Comparison of ENCODE assay signal across 1 fruit fly cellular context in the genomic region with DNA sequence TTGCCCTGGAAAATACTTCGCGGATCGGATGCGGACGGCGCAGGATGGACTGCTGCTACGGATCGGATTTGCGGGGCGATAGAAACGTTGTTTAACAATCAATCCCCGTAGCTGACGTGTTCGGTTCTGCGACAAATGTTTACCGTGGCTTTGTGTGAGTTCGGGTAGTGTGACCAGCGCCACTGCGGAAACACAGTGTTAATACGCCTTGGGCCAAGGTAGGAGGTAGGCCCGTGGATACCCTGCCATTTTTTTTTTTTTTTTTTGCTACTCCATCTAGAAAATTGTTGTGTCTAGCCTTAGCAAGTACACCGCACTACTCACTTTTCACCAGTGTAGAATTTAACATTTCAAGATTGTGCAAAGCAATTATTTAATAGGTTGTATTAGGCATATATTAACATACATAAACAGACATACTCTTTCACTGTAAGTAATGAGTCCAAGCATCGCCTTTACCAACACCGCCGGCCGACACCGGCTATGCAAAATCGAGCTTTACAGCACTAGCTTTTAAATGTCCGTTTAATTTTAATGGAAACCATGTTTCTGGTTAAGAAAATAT.
TF ChIP-seq lines count a peak whose summit lies in the region.

A gene (minus strand): TSS at position 171 of the 565 bp plus-strand sequence.

TF ChIP-seq in whole organism, embryonic, 481 proteins besides CTCF, POLR2A, EP300 and RAD21 (continued from another document and continues in another):
- peak; percentile 11 for TF ChIP-seq nerfin-1 (tag; optimal IDR thresholded peaks at IDR 0.05; lab: Kevin White, UChicago)
- TF ChIP-seq CG15479 (GFP tag; optimal IDR thresholded peaks at IDR 0.05; lab: Kevin White, UChicago), result no peak
- TF ChIP-seq gt (GFP tag; IDR thresholded peaks at IDR 0.05; lab: Robert Waterston, UW), result no peak
- peak; percentile 88 for TF ChIP-seq Dbx (GFP tag; IDR thresholded peaks at IDR 0.05; lab: Robert Waterston, UW)
- 0 out of 2 replicates have a peak, but pooled peaks have one; percentile 26 for TF ChIP-seq cas (GFP tag; IDR thresholded peaks at IDR 0.05; lab: Robert Waterston, UW)
- no peak for TF ChIP-seq ato (GFP tag; IDR thresholded peaks at IDR 0.05; lab: Robert Waterston, UW; ENCODE audit: partially characterized antibody)
- TF ChIP-seq lola (GFP tag; optimal IDR thresholded peaks at IDR 0.05; lab: Kevin White, UChicago), result peak in 1 of 3 experiments; percentile 38
- TF ChIP-seq Doc3 (GFP tag; IDR thresholded peaks at IDR 0.05; lab: Robert Waterston, UW; ENCODE audit: partially characterized antibody), result no peak
- peak; percentile 20; the same call in 1 of the 2 replicates for TF ChIP-seq crol (GFP tag; IDR thresholded peaks at IDR 0.05; lab: Robert Waterston, UW)
- TF ChIP-seq tgo (GFP tag; IDR thresholded peaks at IDR 0.05; lab: Robert Waterston, UW), result peak; percentile 82
- no peak for TF ChIP-seq CG12299 (tag; optimal IDR thresholded peaks at IDR 0.05; lab: Kevin White, UChicago)
- TF ChIP-seq lbe (GFP tag; optimal IDR thresholded peaks at IDR 0.05; lab: Kevin White, UChicago), result peak; percentile 82
- TF ChIP-seq vfl (GFP tag; optimal IDR thresholded peaks at IDR 0.05; lab: Kevin White, UChicago), result peak; percentile 78
- TF ChIP-seq Dip3 (GFP tag; optimal IDR thresholded peaks at IDR 0.05; lab: Kevin White, UChicago), result peak; percentile 94
- peak; percentile 75 for TF ChIP-seq rib (GFP tag; IDR thresholded peaks at IDR 0.05; lab: Robert Waterston, UW)
- no peak for TF ChIP-seq CG14860 (GFP tag; IDR thresholded peaks at IDR 0.05; lab: Robert Waterston, UW; ENCODE audit: partially characterized antibody)
- TF ChIP-seq Poxn (GFP tag; IDR thresholded peaks at IDR 0.05; lab: Robert Waterston, UW), result no peak
- no peak for TF ChIP-seq CG2199 (GFP tag; IDR thresholded peaks at IDR 0.05; lab: Robert Waterston, UW)
- TF ChIP-seq Vsx1 (GFP tag; optimal IDR thresholded peaks at IDR 0.05; lab: Kevin White, UChicago), result no peak
- TF ChIP-seq Hand (GFP tag; optimal IDR thresholded peaks at IDR 0.05; lab: Kevin White, UChicago), result peak; percentile 13
- peak; percentile 90 for TF ChIP-seq sisA (GFP tag; IDR thresholded peaks at IDR 0.05; lab: Robert Waterston, UW)
- TF ChIP-seq lov (optimal IDR thresholded peaks at IDR 0.05; lab: Kevin White, UChicago), result no peak
- 0 out of 3 replicates have a peak, but pooled peaks have one; percentile 46 for TF ChIP-seq lov (GFP tag; IDR thresholded peaks at IDR 0.05; lab: Robert Waterston, UW)
- TF ChIP-seq inv (GFP tag; IDR thresholded peaks at IDR 0.05; lab: Robert Waterston, UW; ENCODE audit: partially characterized antibody), result no peak
- peak; percentile 93 for TF ChIP-seq CG10267 (tag; optimal IDR thresholded peaks at IDR 0.05; lab: Kevin White, UChicago)
- TF ChIP-seq gsb (GFP tag; IDR thresholded peaks at IDR 0.05; lab: Robert Waterston, UW), result peak; percentile 61
- TF ChIP-seq chinmo (GFP tag; IDR thresholded peaks at IDR 0.05; lab: Robert Waterston, UW; ENCODE audit: partially characterized antibody), result no peak
- TF ChIP-seq Dref (GFP tag; IDR thresholded peaks at IDR 0.05; lab: Robert Waterston, UW), result 0 out of 2 replicates have a peak, but pooled peaks have one; percentile 26
- TF ChIP-seq CG5953 (GFP tag; IDR thresholded peaks at IDR 0.05; lab: Robert Waterston, UW), result peak; percentile 60; the same call in 1 of the 2 replicates
- TF ChIP-seq CG31388 (GFP tag; optimal IDR thresholded peaks at IDR 0.05; lab: Kevin White, UChicago), result peak; percentile 77
- TF ChIP-seq pum (GFP tag; optimal IDR thresholded peaks at IDR 0.05; lab: Kevin White, UChicago), result peak; percentile 89
- TF ChIP-seq CG12155 (GFP tag; optimal IDR thresholded peaks at IDR 0.05; lab: Kevin White, UChicago), result peak; percentile 90
- peak; percentile 75 for TF ChIP-seq CG11695 (GFP tag; IDR thresholded peaks at IDR 0.05; lab: Robert Waterston, UW)
- TF ChIP-seq tll (GFP tag; optimal IDR thresholded peaks at IDR 0.05; lab: Kevin White, UChicago), result peak in 1 of 2 experiments; percentile 69
- peak; percentile 77 for TF ChIP-seq Oli (tag; optimal IDR thresholded peaks at IDR 0.05; lab: Kevin White, UChicago)
- peak; percentile 62 for TF ChIP-seq CG14667 (GFP tag; IDR thresholded peaks at IDR 0.05; lab: Robert Waterston, UW)
- peak; percentile 79 for TF ChIP-seq NfI (GFP tag; optimal IDR thresholded peaks at IDR 0.05; lab: Kevin White, UChicago)
- TF ChIP-seq CG7786 (GFP tag; optimal IDR thresholded peaks at IDR 0.05; lab: Kevin White, UChicago), result peak; percentile 93
- TF ChIP-seq maf-S (GFP tag; optimal IDR thresholded peaks at IDR 0.05; lab: Kevin White, UChicago), result peak; percentile 88
- peak; percentile 51; the same call in 1 of the 2 replicates for TF ChIP-seq CG43689 (GFP tag; IDR thresholded peaks at IDR 0.05; lab: Robert Waterston, UW)
- peak; percentile 86 for TF ChIP-seq Abd-B (GFP tag; optimal IDR thresholded peaks at IDR 0.05; lab: Kevin White, UChicago)
- peak; percentile 73 for TF ChIP-seq cato (GFP tag; optimal IDR thresholded peaks at IDR 0.05; lab: Kevin White, UChicago; ENCODE audit: borderline replicate concordance)
- peak; percentile 40; the same call in 1 of the 3 replicates for TF ChIP-seq knrl (GFP tag; IDR thresholded peaks at IDR 0.05; lab: Robert Waterston, UW; ENCODE audit: partially characterized antibody)
- TF ChIP-seq CG11247 (GFP tag; IDR thresholded peaks at IDR 0.05; lab: Robert Waterston, UW), result peak; percentile 79
- no peak for TF ChIP-seq hth (optimal IDR thresholded peaks at IDR 0.05; lab: Kevin White, UChicago)
- peak; percentile 74 for TF ChIP-seq E2f1 (GFP tag; IDR thresholded peaks at IDR 0.05; lab: Robert Waterston, UW)
- TF ChIP-seq pnt (GFP tag; optimal IDR thresholded peaks at IDR 0.05; lab: Kevin White, UChicago), result peak; percentile 86
- TF ChIP-seq Bteb2 (GFP tag; optimal IDR thresholded peaks at IDR 0.05; lab: Kevin White, UChicago), result peak; percentile 92
- peak; percentile 80 for TF ChIP-seq Mad (GFP tag; optimal IDR thresholded peaks at IDR 0.05; lab: Kevin White, UChicago)
- peak; percentile 74 for TF ChIP-seq HHEX (GFP tag; optimal IDR thresholded peaks at IDR 0.05; lab: Kevin White, UChicago)
- peak; percentile 43 for TF ChIP-seq CG6254 (GFP tag; optimal IDR thresholded peaks at IDR 0.05; lab: Kevin White, UChicago)
- peak; percentile 61 for TF ChIP-seq gsb-n (tag; optimal IDR thresholded peaks at IDR 0.05; lab: Kevin White, UChicago)
- peak; percentile 32; the same call in 1 of the 4 replicates for TF ChIP-seq Dll (GFP tag; IDR thresholded peaks at IDR 0.05; lab: Robert Waterston, UW; ENCODE audit: partially characterized antibody)
- peak; percentile 67 for TF ChIP-seq jigr1 (GFP tag; IDR thresholded peaks at IDR 0.05; lab: Robert Waterston, UW)
- peak; percentile 77 for TF ChIP-seq CG9797 (GFP tag; optimal IDR thresholded peaks at IDR 0.05; lab: Kevin White, UChicago)
- TF ChIP-seq dan (GFP tag; IDR thresholded peaks at IDR 0.05; lab: Robert Waterston, UW), result no peak
- peak; percentile 56 for TF ChIP-seq Fer2 (tag; optimal IDR thresholded peaks at IDR 0.05; lab: Kevin White, UChicago)
- peak; percentile 72 for TF ChIP-seq CG12236 (GFP tag; optimal IDR thresholded peaks at IDR 0.05; lab: Kevin White, UChicago)
- TF ChIP-seq CG7987 (GFP tag; optimal IDR thresholded peaks at IDR 0.05; lab: Kevin White, UChicago), result peak; percentile 23
- peak; percentile 78 for TF ChIP-seq Fer1 (GFP tag; optimal IDR thresholded peaks at IDR 0.05; lab: Kevin White, UChicago)
- TF ChIP-seq CG6791 (GFP tag; IDR thresholded peaks at IDR 0.05; lab: Robert Waterston, UW; ENCODE audit: partially characterized antibody), result no peak
- TF ChIP-seq CG4328 (GFP tag; optimal IDR thresholded peaks at IDR 0.05; lab: Kevin White, UChicago), result peak; percentile 43
- TF ChIP-seq H2.0 (GFP tag; IDR thresholded peaks at IDR 0.05; lab: Robert Waterston, UW), result peak; percentile 72
- peak; percentile 87 for TF ChIP-seq chn (GFP tag; optimal IDR thresholded peaks at IDR 0.05; lab: Kevin White, UChicago)
- TF ChIP-seq sima (GFP tag; optimal IDR thresholded peaks at IDR 0.05; lab: Kevin White, UChicago), result no peak
- TF ChIP-seq danr (GFP tag; IDR thresholded peaks at IDR 0.05; lab: Robert Waterston, UW), result peak; percentile 78
- peak; percentile 32 for TF ChIP-seq CG6654 (GFP tag; optimal IDR thresholded peaks at IDR 0.05; lab: Kevin White, UChicago)
- no peak for TF ChIP-seq CG42726 (GFP tag; IDR thresholded peaks at IDR 0.05; lab: Robert Waterston, UW; ENCODE audit: partially characterized antibody)
- peak; percentile 74 for TF ChIP-seq ssp (GFP tag; IDR thresholded peaks at IDR 0.05; lab: Robert Waterston, UW)
- TF ChIP-seq CG1529 (GFP tag; optimal IDR thresholded peaks at IDR 0.05; lab: Kevin White, UChicago), result no peak
- no peak for TF ChIP-seq CG7963 (GFP tag; IDR thresholded peaks at IDR 0.05; lab: Robert Waterston, UW; ENCODE audit: partially characterized antibody)
- peak; percentile 91 for TF ChIP-seq Antp (GFP tag; optimal IDR thresholded peaks at IDR 0.05; lab: Kevin White, UChicago)
- no peak for TF ChIP-seq HLH4C (GFP tag; IDR thresholded peaks at IDR 0.05; lab: Robert Waterston, UW; ENCODE audit: partially characterized antibody)
- peak; percentile 92 for TF ChIP-seq CG13624 (GFP tag; optimal IDR thresholded peaks at IDR 0.05; lab: Kevin White, UChicago)
- no peak for TF ChIP-seq pros (GFP tag; optimal IDR thresholded peaks at IDR 0.05; lab: Kevin White, UChicago)
- peak; percentile 46 for TF ChIP-seq CG4854 (GFP tag; optimal IDR thresholded peaks at IDR 0.05; lab: Kevin White, UChicago)
- peak; percentile 83 for TF ChIP-seq Bdp1 (GFP tag; optimal IDR thresholded peaks at IDR 0.05; lab: Kevin White, UChicago)
- peak; percentile 84 for TF ChIP-seq CoRest (tag; optimal IDR thresholded peaks at IDR 0.05; lab: Kevin White, UChicago)
- TF ChIP-seq row (GFP tag; IDR thresholded peaks at IDR 0.05; lab: Robert Waterston, UW), result peak; percentile 99
- TF ChIP-seq CG11085 (GFP tag; IDR thresholded peaks at IDR 0.05; lab: Robert Waterston, UW), result peak; percentile 71
- TF ChIP-seq CG31441 (GFP tag; IDR thresholded peaks at IDR 0.05; lab: Robert Waterston, UW), result no peak; the same call in 1 of the 2 replicates
- peak; percentile 91 for TF ChIP-seq slbo (GFP tag; IDR thresholded peaks at IDR 0.05; lab: Robert Waterston, UW)
- TF ChIP-seq kah (GFP tag; optimal IDR thresholded peaks at IDR 0.05; lab: Kevin White, UChicago), result peak; percentile 26
- TF ChIP-seq Jarid2 (GFP tag; optimal IDR thresholded peaks at IDR 0.05; lab: Kevin White, UChicago), result no peak
- no peak for TF ChIP-seq corto (GFP tag; optimal IDR thresholded peaks at IDR 0.05; lab: Kevin White, UChicago)
- peak; percentile 71 for TF ChIP-seq croc (GFP tag; conservative IDR thresholded peaks at IDR 0.05; lab: Robert Waterston, UW)
- TF ChIP-seq CG6765 (GFP tag; optimal IDR thresholded peaks at IDR 0.05; lab: Kevin White, UChicago), result peak; percentile 45
- TF ChIP-seq CG10959 (GFP tag; IDR thresholded peaks at IDR 0.05; lab: Robert Waterston, UW), result peak; percentile 55
- TF ChIP-seq PHDP (tag; optimal IDR thresholded peaks at IDR 0.05; lab: Kevin White, UChicago), result peak; percentile 75
- peak; percentile 75 to 88 for TF ChIP-seq Hr51 (GFP tag; optimal IDR thresholded peaks at IDR 0.05; lab: Kevin White, UChicago)
- TF ChIP-seq disco-r (GFP tag; optimal IDR thresholded peaks at IDR 0.05; lab: Kevin White, UChicago), result peak; percentile 81
- TF ChIP-seq CG2875 (GFP tag; optimal IDR thresholded peaks at IDR 0.05; lab: Kevin White, UChicago), result no peak
- peak; percentile 86 for TF ChIP-seq Atf3 (GFP tag; optimal IDR thresholded peaks at IDR 0.05; lab: Kevin White, UChicago)
- TF ChIP-seq Lhr (GFP tag; optimal IDR thresholded peaks at IDR 0.05; lab: Kevin White, UChicago), result peak; percentile 30
- peak; percentile 79 for TF ChIP-seq unpg (GFP tag; optimal IDR thresholded peaks at IDR 0.05; lab: Kevin White, UChicago)
- peak; percentile 73 for TF ChIP-seq CG9817 (tag; optimal IDR thresholded peaks at IDR 0.05; lab: Kevin White, UChicago)
- TF ChIP-seq chif (GFP tag; optimal IDR thresholded peaks at IDR 0.05; lab: Kevin White, UChicago), result peak; percentile 84 to 89
- TF ChIP-seq klu (GFP tag; IDR thresholded peaks at IDR 0.05; lab: Robert Waterston, UW), result peak; percentile 85
- no peak for TF ChIP-seq tap (tag; optimal IDR thresholded peaks at IDR 0.05; lab: Kevin White, UChicago)
- no peak for TF ChIP-seq CG8281 (tag; optimal IDR thresholded peaks at IDR 0.05; lab: Kevin White, UChicago)
- no peak for TF ChIP-seq CG31365 (tag; optimal IDR thresholded peaks at IDR 0.05; lab: Kevin White, UChicago)
- peak; percentile 92 for TF ChIP-seq Myb (GFP tag; optimal IDR thresholded peaks at IDR 0.05; lab: Kevin White, UChicago)
- TF ChIP-seq Optix (GFP tag; IDR thresholded peaks at IDR 0.05; lab: Robert Waterston, UW), result peak; percentile 87
- TF ChIP-seq pfk (GFP tag; optimal IDR thresholded peaks at IDR 0.05; lab: Kevin White, UChicago), result no peak
- TF ChIP-seq Eip74EF (GFP tag; optimal IDR thresholded peaks at IDR 0.05; lab: Kevin White, UChicago), result no peak
- peak; percentile 31 for TF ChIP-seq Elba2 (GFP tag; optimal IDR thresholded peaks at IDR 0.05; lab: Kevin White, UChicago)
- no peak for TF ChIP-seq CG12219 (GFP tag; optimal IDR thresholded peaks at IDR 0.05; lab: Kevin White, UChicago)
- TF ChIP-seq bsh (GFP tag; optimal IDR thresholded peaks at IDR 0.05; lab: Kevin White, UChicago), result peak; percentile 33 to 76
- peak; percentile 70 for TF ChIP-seq trh (GFP tag; optimal IDR thresholded peaks at IDR 0.05; lab: Kevin White, UChicago)
- TF ChIP-seq Blimp-1 (GFP tag; optimal IDR thresholded peaks at IDR 0.05; lab: Kevin White, UChicago), result peak; percentile 58
- TF ChIP-seq Nf-YA (GFP tag; IDR thresholded peaks at IDR 0.05; lab: Robert Waterston, UW), result no peak
- TF ChIP-seq z (GFP tag; IDR thresholded peaks at IDR 0.05; lab: Robert Waterston, UW), result no peak
- peak; percentile 84 for TF ChIP-seq Atf6 (GFP tag; IDR thresholded peaks at IDR 0.05; lab: Robert Waterston, UW)
- peak; percentile 60; the same call in 1 of the 2 replicates for TF ChIP-seq toy (GFP tag; IDR thresholded peaks at IDR 0.05; lab: Robert Waterston, UW)
- no peak for TF ChIP-seq Asciz (GFP tag; optimal IDR thresholded peaks at IDR 0.05; lab: Kevin White, UChicago)
- peak; percentile 89 for TF ChIP-seq CG16863 (GFP tag; optimal IDR thresholded peaks at IDR 0.05; lab: Kevin White, UChicago)
- peak; percentile 84 for TF ChIP-seq phol (tag; optimal IDR thresholded peaks at IDR 0.05; lab: Kevin White, UChicago)
- no peak for TF ChIP-seq CG8359 (GFP tag; optimal IDR thresholded peaks at IDR 0.05; lab: Kevin White, UChicago; ENCODE audit: borderline replicate concordance)
- peak; percentile 82 for TF ChIP-seq seq (GFP tag; IDR thresholded peaks at IDR 0.05; lab: Robert Waterston, UW)
- TF ChIP-seq NK7.1 (GFP tag; optimal IDR thresholded peaks at IDR 0.05; lab: Kevin White, UChicago), result peak; percentile 78
- TF ChIP-seq amos (GFP tag; IDR thresholded peaks at IDR 0.05; lab: Robert Waterston, UW; ENCODE audit: partially characterized antibody), result peak; percentile 26; the same call in 1 of the 2 replicates
